Worm (Caenorhabditis elegans): ENCODE measurements around the gene F26D11.13.

F26D11.13 gene

DNA sequence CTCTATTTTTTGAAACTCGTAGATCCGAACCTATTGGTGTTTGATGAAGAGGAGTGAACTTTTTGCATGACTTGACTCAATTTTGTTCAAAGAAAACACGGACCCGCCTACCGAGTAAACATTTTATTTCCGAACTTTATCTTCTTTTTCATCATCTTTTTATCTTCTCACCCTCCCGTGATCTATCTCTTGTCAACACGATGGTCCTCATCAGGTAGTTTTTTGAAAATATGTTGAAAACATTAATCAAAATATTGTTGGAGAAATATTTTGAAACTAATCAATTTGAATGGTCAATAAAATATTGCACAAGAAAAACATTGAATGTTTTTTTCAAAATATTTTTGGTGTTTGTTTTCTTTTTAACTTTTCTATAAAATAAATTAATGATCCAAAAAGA, 46.0 kb downstream of the F26D11.13 start:
- TF ChIP-seq mes-4 (tag; optimal IDR thresholded peaks at IDR 0.05), result no peak
- no peak for TF ChIP-seq ets-4 (GFP tag; optimal IDR thresholded peaks at IDR 0.05)
- TF ChIP-seq hrde-1 (tag; optimal IDR thresholded peaks at IDR 0.05; ENCODE audit: borderline replicate concordance), result no peak
- no peak for TF ChIP-seq F37B4.10 (GFP tag; IDR thresholded peaks at IDR 0.05)
- TF ChIP-seq Y53F4B.3 (GFP tag; IDR thresholded peaks at IDR 0.05), result no peak
- no peak for TF ChIP-seq B0019.2 (GFP tag; conservative IDR thresholded peaks at IDR 0.05)
- TF ChIP-seq D2030.7 (GFP tag; IDR thresholded peaks at IDR 0.05), result no peak
- TF ChIP-seq atf-7 (tag; optimal IDR thresholded peaks at IDR 0.05), result no peak
- no peak for TF ChIP-seq rec-8 (tag; optimal IDR thresholded peaks at IDR 0.05)
- TF ChIP-seq madf-10 (tag; optimal IDR thresholded peaks at IDR 0.05), result no peak
- TF ChIP-seq nfya-2 (GFP tag; IDR thresholded peaks at IDR 0.05), result no peak
- TF ChIP-seq egl-44 (GFP tag; IDR thresholded peaks at IDR 0.05), result no peak
- TF ChIP-seq hsf-1 (GFP tag; IDR thresholded peaks at IDR 0.05), result no peak
- TF ChIP-seq ztf-22 (GFP tag; optimal IDR thresholded peaks at IDR 0.05), result no peak
- TF ChIP-seq madf-6 (GFP tag; IDR thresholded peaks at IDR 0.05), result no peak

DNA sequence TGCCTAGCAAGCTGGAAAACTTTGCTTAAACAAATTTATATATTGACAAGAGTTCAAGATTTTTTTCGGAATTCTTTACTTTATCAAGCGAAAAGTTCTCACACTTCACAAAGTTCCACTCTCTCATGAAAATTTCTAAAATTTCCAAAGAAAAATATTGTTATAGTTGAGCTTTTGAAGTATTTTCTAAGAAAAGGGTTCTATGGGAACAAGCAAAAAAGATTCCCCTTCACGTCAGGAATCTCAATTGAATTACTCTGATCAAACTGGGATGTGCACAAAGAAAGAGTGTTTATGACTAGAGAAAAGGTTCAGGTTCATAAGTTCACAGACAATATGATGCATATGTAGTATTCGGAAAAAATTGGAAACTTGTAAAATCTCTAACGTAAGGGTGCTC, 50.1 kb downstream of the F26D11.13 start:
- no peak for TF ChIP-seq unc-62 (GFP tag; optimal IDR thresholded peaks at IDR 0.05)
- TF ChIP-seq madf-8 (GFP tag; conservative IDR thresholded peaks at IDR 0.05), result no peak
- TF ChIP-seq akir-1 (GFP tag; optimal IDR thresholded peaks at IDR 0.05), result no peak
- no peak for TF ChIP-seq F57A8.1 (GFP tag; optimal IDR thresholded peaks at IDR 0.05)
- TF ChIP-seq efl-1 (GFP tag; optimal IDR thresholded peaks at IDR 0.05), result no peak
- no peak for TF ChIP-seq egrh-3 (GFP tag; IDR thresholded peaks at IDR 0.05)
- no peak for TF ChIP-seq ceh-79 (tag; optimal IDR thresholded peaks at IDR 0.05)
- no peak for TF ChIP-seq F49E8.2 (tag; optimal IDR thresholded peaks at IDR 0.05; ENCODE audit: insufficient read depth)
- no peak for TF ChIP-seq attf-5 (GFP tag; optimal IDR thresholded peaks at IDR 0.05)

Measured in whole organism, young adult.